Worm (Caenorhabditis elegans): Measurements from ENCODE around the gene hpa-1.
A peak's percentile ranks its signal among the peaks of the same experiment; 100 is the strongest.

The hpa-1 gene

DNA sequence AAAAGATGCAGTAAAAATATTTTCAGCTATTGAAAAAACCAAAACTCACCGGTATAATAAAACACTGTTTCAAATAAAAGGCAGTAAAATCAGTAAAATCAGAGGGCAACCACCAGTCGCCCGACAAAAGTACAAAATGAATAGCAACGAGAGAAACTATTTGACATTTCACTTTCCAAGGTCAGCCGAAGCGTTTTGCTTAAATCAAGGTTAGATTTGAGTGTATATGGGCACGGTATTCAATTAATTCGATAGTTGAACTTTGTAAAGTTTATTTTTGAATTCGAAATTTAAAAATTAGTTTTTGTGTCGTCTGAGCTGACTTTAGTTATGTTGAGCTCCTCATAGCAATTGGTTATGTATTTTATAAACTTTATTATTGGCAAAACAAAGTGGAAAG lies 40.2 kb downstream of the hpa-1 start:
- TF ChIP-seq blmp-1 (tag; optimal IDR thresholded peaks at IDR 0.05; ENCODE audit: insufficient read depth) (peak; percentile 52), sma-3 (GFP tag; optimal IDR thresholded peaks at IDR 0.05) (no peak), nhr-25 (tag; optimal IDR thresholded peaks at IDR 0.05) (no peak)

DNA sequence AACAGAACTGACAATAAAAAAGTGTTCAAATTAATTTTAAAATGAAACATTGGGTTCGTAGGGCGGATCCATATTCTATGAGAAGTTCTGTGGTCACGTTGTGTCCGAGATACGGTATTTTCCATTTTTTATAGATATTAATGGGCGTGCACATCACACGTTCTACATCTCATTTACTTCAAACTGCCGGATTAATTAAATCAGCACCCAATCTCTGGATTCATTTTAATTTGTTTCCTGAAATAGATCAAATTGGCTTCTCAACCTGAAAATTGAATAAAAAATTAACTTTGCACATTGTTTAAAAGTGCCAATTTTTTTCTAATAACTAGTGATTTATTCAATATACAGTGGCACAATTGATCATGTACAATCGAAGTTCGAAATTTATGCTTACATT lies 41.3 kb downstream of the hpa-1 start:
- TF ChIP-seq unc-55 (GFP tag; optimal IDR thresholded peaks at IDR 0.05) (no peak), ceh-16 (tag; optimal IDR thresholded peaks at IDR 0.05) (no peak)

DNA sequence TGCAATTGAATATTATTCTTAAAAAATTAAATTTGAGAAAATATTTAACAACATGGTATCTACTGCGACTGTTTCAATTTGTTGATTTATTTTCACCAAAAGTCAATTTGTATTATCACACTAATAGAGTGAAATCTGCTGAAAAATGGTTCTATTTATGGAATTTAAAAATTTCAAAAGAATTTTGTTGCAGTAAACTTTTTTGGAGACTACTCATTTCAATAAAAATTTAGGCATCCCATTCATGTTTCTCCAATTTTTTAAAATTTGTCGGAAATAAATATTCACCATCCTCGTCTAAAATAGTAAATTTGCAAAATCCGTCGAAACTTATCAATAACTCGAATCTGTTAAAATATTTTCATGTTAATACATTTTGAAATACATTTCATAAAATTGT lies 46.9 kb downstream of the hpa-1 start:
- no peak for TF ChIP-seq nhr-12 (tag; optimal IDR thresholded peaks at IDR 0.05)
- TF ChIP-seq nhr-77 (tag; optimal IDR thresholded peaks at IDR 0.05) = no peak
- no peak for TF ChIP-seq alr-1 (tag; optimal IDR thresholded peaks at IDR 0.05)
- no peak for TF ChIP-seq fos-1 (tag; optimal IDR thresholded peaks at IDR 0.05)
- no peak for TF ChIP-seq lin-11 (tag; optimal IDR thresholded peaks at IDR 0.05)
- no peak for TF ChIP-seq gmeb-1 (tag; optimal IDR thresholded peaks at IDR 0.05)
- TF ChIP-seq nhr-21 (tag; optimal IDR thresholded peaks at IDR 0.05) = no peak
- no peak for TF ChIP-seq elt-3 (tag; optimal IDR thresholded peaks at IDR 0.05)
- no peak for TF ChIP-seq ztf-4 (tag; optimal IDR thresholded peaks at IDR 0.05)
- TF ChIP-seq lsy-2 (tag; optimal IDR thresholded peaks at IDR 0.05) = no peak
- TF ChIP-seq snpc-4 (tag; optimal IDR thresholded peaks at IDR 0.05) = no peak
- TF ChIP-seq nhr-10 (tag; optimal IDR thresholded peaks at IDR 0.05) = no peak
- no peak for TF ChIP-seq nhr-129 (tag; optimal IDR thresholded peaks at IDR 0.05)
- TF ChIP-seq ceh-82 (tag; optimal IDR thresholded peaks at IDR 0.05) = no peak
- TF ChIP-seq ZK546.5 (tag; optimal IDR thresholded peaks at IDR 0.05) = no peak
- TF ChIP-seq unc-39 (tag; optimal IDR thresholded peaks at IDR 0.05) = no peak
- TF ChIP-seq F13H6.1 (tag; optimal IDR thresholded peaks at IDR 0.05) = no peak
- TF ChIP-seq nhr-237 (tag; optimal IDR thresholded peaks at IDR 0.05) = no peak
- TF ChIP-seq elt-1 (tag; optimal IDR thresholded peaks at IDR 0.05) = no peak
- TF ChIP-seq nhr-25 (tag; optimal IDR thresholded peaks at IDR 0.05) = no peak

DNA sequence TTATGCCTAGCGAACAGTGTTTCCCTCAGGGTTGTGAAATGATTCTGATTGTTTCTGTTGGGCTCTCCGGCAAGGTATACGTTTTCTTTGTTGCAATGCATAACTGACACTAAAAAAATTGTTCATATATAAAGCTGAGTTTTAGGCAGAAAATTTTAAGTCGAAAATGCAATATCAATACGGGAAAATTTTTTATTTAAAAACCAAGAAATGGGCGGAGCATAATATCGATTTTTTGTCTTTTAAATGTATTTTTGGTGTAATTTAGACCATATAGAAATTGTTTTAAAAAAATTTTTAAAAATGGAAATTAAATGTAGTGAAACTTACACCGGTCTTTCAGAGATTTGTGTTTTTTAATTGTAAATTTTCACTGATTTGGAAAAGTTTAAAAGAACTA lies 48.4 kb downstream of the hpa-1 start, which contains the start of gene Y105C5B.1413:
Gene Y105C5B.1413, minus strand, starts transcription at position 101 of the 400 bp plus-strand sequence.
- TF ChIP-seq ceh-82 (tag; optimal IDR thresholded peaks at IDR 0.05) = no peak
- no peak for TF ChIP-seq snpc-4 (tag; optimal IDR thresholded peaks at IDR 0.05)
- no peak for TF ChIP-seq R02D3.7 (tag; optimal IDR thresholded peaks at IDR 0.05)
- no peak for TF ChIP-seq crh-2 (tag; optimal IDR thresholded peaks at IDR 0.05)

DNA sequence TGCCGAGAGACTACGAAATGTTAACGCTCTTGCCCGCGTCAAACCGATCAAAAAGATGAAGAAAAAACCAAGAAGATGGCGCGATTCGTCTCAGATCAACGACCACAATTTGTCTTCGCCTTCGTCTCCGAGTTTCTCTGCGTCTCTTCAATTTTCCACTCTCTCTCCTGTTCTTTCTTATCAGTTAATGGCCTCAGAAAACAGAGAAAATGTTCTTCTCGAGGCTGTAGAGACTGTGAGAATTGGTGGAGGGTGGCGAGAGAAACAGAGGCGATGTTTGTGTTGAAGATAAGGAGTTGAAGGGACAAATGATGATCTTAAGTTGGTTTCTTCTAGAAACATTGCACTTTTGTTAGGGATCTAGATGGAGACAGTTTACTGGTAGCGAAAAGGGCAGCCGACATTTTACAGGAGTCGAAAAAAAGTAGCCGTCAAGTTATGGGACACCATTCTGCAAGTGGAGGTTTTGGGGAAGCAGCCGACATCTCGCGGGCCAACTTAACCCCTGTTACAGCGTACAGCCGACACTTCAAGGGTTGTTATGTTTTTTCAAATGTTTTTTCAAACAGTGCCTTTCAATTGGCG lies 51.9 kb downstream of the hpa-1 start:
- TF ChIP-seq sma-9 (GFP tag; optimal IDR thresholded peaks at IDR 0.05) (peak; percentile 94), sma-9 (tag; optimal IDR thresholded peaks at IDR 0.05) (no peak), nhr-6 (tag; optimal IDR thresholded peaks at IDR 0.05) (no peak), alr-1 (tag; optimal IDR thresholded peaks at IDR 0.05) (no peak), snpc-4 (tag; optimal IDR thresholded peaks at IDR 0.05) (peak; percentile 88), sem-4 (tag; optimal IDR thresholded peaks at IDR 0.05) (peak; percentile 60), crh-2 (tag; optimal IDR thresholded peaks at IDR 0.05) (peak; percentile 90), blmp-1 (tag; optimal IDR thresholded peaks at IDR 0.05; ENCODE audit: insufficient read depth) (peak; percentile 58), gmeb-1 (tag; optimal IDR thresholded peaks at IDR 0.05) (peak; percentile 79), nhr-23 (tag; optimal IDR thresholded peaks at IDR 0.05) (no peak), mdl-1 (tag; optimal IDR thresholded peaks at IDR 0.05) (peak in 1 of 2 experiments; percentile 52), lin-13 (GFP tag; optimal IDR thresholded peaks at IDR 0.05) (peak; percentile 46), fos-1 (tag; optimal IDR thresholded peaks at IDR 0.05) (peak; percentile 78), ceh-82 (tag; optimal IDR thresholded peaks at IDR 0.05) (no peak), Y55F3AM.14 (GFP tag; optimal IDR thresholded peaks at IDR 0.05) (peak; percentile 49), nhr-25 (tag; optimal IDR thresholded peaks at IDR 0.05) (peak; percentile 69), F13H6.1 (tag; optimal IDR thresholded peaks at IDR 0.05) (peak; percentile 83), mab-5 (tag; optimal IDR thresholded peaks at IDR 0.05) (no peak), egl-27 (tag; optimal IDR thresholded peaks at IDR 0.05) (peak; percentile 82), ztf-4 (tag; optimal IDR thresholded peaks at IDR 0.05) (no peak), nhr-129 (tag; optimal IDR thresholded peaks at IDR 0.05) (peak; percentile 84), sma-3 (GFP tag; optimal IDR thresholded peaks at IDR 0.05) (peak; percentile 94), nhr-21 (tag; optimal IDR thresholded peaks at IDR 0.05) (peak; percentile 89)

Data from whole organism, L2 larva.